Worm (Caenorhabditis elegans) whole organism, midembryonic: ENCODE measurements around the gene ZK1236.1.

Source experiments
- T22C8.4 ChIP-seq: fragments of 200-800 bp; sonication (Bioruptor generic); IDR thresholded peaks from 2 replicates; pipeline ENCODE4 v1.3.6; 2022; ENCODE audit warnings: missing genetic modification characterization, missing compliant biosample characterization
- cog-1 ChIP-seq: sonication (generic microtip); optimal IDR thresholded peaks from 2 replicates; lab custom pipeline; 2016; ENCODE audit warnings: missing genetic modification characterization, missing compliant biosample characterization
- flt-1 ChIP-seq: fragments of 200-800 bp; sonication (Bioruptor generic); IDR thresholded peaks from 2 replicates; pipeline ENCODE4 v1.3.6; 2022; ENCODE audit warnings: missing genetic modification characterization, missing compliant biosample characterization
- klf-2 ChIP-seq: fragments of 200-800 bp; sonication (Bioruptor generic); conservative IDR thresholded peaks from 2 replicates; pipeline ENCODE4 v1.3.6; 2022; ENCODE audit warnings: missing genetic modification reagents, missing genetic modification characterization, missing compliant biosample characterization
- med-1 ChIP-seq: sonication (generic microtip); optimal IDR thresholded peaks from 2 replicates; lab custom pipeline; 2017; ENCODE audit warnings: missing genetic modification characterization, mild to moderate bottlenecking, missing compliant biosample characterization, antibody characterized with exemption, missing genetic modification reagents; ENCODE audit not compliant: insufficient read depth
- ref-1 ChIP-seq: fragments of 200-800 bp; sonication (Bioruptor generic); conservative IDR thresholded peaks from 2 replicates; pipeline ENCODE4 v1.3.6; 2022; ENCODE audit warnings: missing genetic modification reagents, missing genetic modification characterization, missing compliant biosample characterization
- tab-1 ChIP-seq: fragments of 200-800 bp; sonication (Bioruptor generic); IDR thresholded peaks from 2 replicates; pipeline ENCODE4 v1.3.6; 2022; ENCODE audit warnings: missing genetic modification characterization, missing compliant biosample characterization
- ztf-23 ChIP-seq: fragments of 200-800 bp; sonication (Bioruptor generic); IDR thresholded peaks from 2 replicates; pipeline ENCODE4 v1.3.6; 2022; ENCODE audit warnings: missing genetic modification reagents, missing genetic modification characterization, missing compliant biosample characterization
- ztf-29 ChIP-seq: fragments of 200-800 bp; sonication (Bioruptor generic); IDR thresholded peaks from 2 replicates; pipeline ENCODE4 v1.3.6; 2022; ENCODE audit warnings: missing genetic modification reagents, missing genetic modification characterization, missing compliant biosample characterization

- no peak for TF ChIP-seq flt-1 (GFP tag; lab: Robert Waterston, UW)
- TF ChIP-seq ref-1 (GFP tag; lab: Robert Waterston, UW): no peak
- no peak for TF ChIP-seq klf-2 (GFP tag; lab: Robert Waterston, UW)
- no peak for TF ChIP-seq cog-1 (tag; lab: Kevin White, UChicago)
- no peak for TF ChIP-seq T22C8.4 (GFP tag; lab: Robert Waterston, UW)
- TF ChIP-seq med-1 (GFP tag; lab: Kevin White, UChicago): no peak
- TF ChIP-seq tab-1 (GFP tag; lab: Robert Waterston, UW): no peak
- TF ChIP-seq ztf-23 (GFP tag; lab: Robert Waterston, UW): no peak
- TF ChIP-seq ztf-29 (GFP tag; lab: Robert Waterston, UW): no peak
Measured at ce11 chrIII:8446534-8446933, 17.4 kb downstream of the ZK1236.1 start, which contains the start of gene hsp-110.
